Worm (Caenorhabditis elegans) whole organism, L4 larva: ENCODE results near the gene T24H7.8.

Experiments
- D1046.2 ChIP-seq: fragments of 200-800 bp; sonication (Bioruptor generic); IDR thresholded peaks from 2 replicates; pipeline ENCODE4 v1.3.6; 2022; ENCODE audit warnings: missing genetic modification characterization, missing compliant biosample characterization
- F10B5.3 ChIP-seq: sonication (generic microtip); optimal IDR thresholded peaks from 2 replicates; lab custom pipeline; 2016; ENCODE audit warnings: mild to moderate bottlenecking, missing genetic modification characterization, missing compliant biosample characterization
- F37D6.2 ChIP-seq: sonication (generic microtip); optimal IDR thresholded peaks from 2 replicates; lab custom pipeline; 2016; ENCODE audit warnings: mild to moderate bottlenecking, missing genetic modification characterization, missing compliant biosample characterization
- R02D3.7 ChIP-seq: fragments of 150-350 bp; sonication (generic microtip); optimal IDR thresholded peaks from 3 replicates; lab custom pipeline; 2014; ENCODE audit warnings: missing biosample characterization, missing genetic modification characterization
- Y48G9A.11 ChIP-seq: fragments of 200-800 bp; sonication (Bioruptor generic); IDR thresholded peaks from 2 replicates; pipeline ENCODE4 v1.3.6; 2022; ENCODE audit warnings: missing genetic modification reagents, missing genetic modification characterization, missing compliant biosample characterization
- Y5F2A.4 ChIP-seq: fragments of 200-800 bp; sonication (Bioruptor generic); optimal IDR thresholded peaks from 2 replicates; lab custom pipeline; 2018; ENCODE audit warnings: mild to moderate bottlenecking, missing genetic modification characterization, missing compliant biosample characterization
- aha-1 ChIP-seq: fragments of 150-350 bp; peaks from one replicate; lab custom pipeline; 2014; ENCODE audit warnings: missing biosample characterization, missing genetic modification characterization
- aly-2 ChIP-seq: sonication (generic microtip); optimal IDR thresholded peaks from 2 replicates; lab custom pipeline; 2018; ENCODE audit warnings: missing biosample characterization, missing genetic modification characterization
- arid-1 ChIP-seq: fragments of 200-800 bp; sonication (Bioruptor generic); conservative IDR thresholded peaks from 2 replicates; pipeline ENCODE4 v1.3.6; 2022; ENCODE audit warnings: missing genetic modification reagents, missing genetic modification characterization, missing compliant biosample characterization
- ceh-32 ChIP-seq: sonication (generic microtip); optimal IDR thresholded peaks from 2 replicates; lab custom pipeline; 2016; ENCODE audit warnings: mild to moderate bottlenecking, missing genetic modification characterization, missing compliant biosample characterization; ENCODE audit not compliant: poor library complexity
- ceh-62 ChIP-seq: sonication (generic microtip); optimal IDR thresholded peaks from 2 replicates; lab custom pipeline; 2017; ENCODE audit warnings: missing biosample characterization, missing genetic modification characterization
- ceh-82 ChIP-seq: sonication (generic microtip); optimal IDR thresholded peaks from 2 replicates; lab custom pipeline; 2017; ENCODE audit warnings: missing biosample characterization, missing genetic modification characterization
- ces-1 ChIP-seq: fragments of 150-350 bp; sonication (generic microtip); optimal IDR thresholded peaks from 4 replicates; lab custom pipeline; 2014; ENCODE audit warnings: missing biosample characterization, missing genetic modification reagents, missing genetic modification characterization
- daf-16 ChIP-seq, 3 experiments: sonication (generic microtip); optimal IDR thresholded peaks; 2 replicates each; lab custom pipeline; 2016 to 2017; ENCODE audit warnings: missing genetic modification characterization in 3 of 3, missing genetic modification reagents in 3 of 3, mild to moderate bottlenecking in 2 of 3, missing compliant biosample characterization in 2 of 3, missing biosample characterization in 1 of 3, moderate library complexity in 1 of 3
- daf-8 ChIP-seq: fragments of 200-800 bp; sonication (Bioruptor generic); IDR thresholded peaks from 2 replicates; pipeline ENCODE4 v1.3.6; 2022; ENCODE audit warnings: missing genetic modification characterization, missing compliant biosample characterization
- dmd-9 ChIP-seq: fragments of 200-800 bp; sonication (Bioruptor generic); IDR thresholded peaks from 2 replicates; pipeline ENCODE4 v1.3.6; 2022; ENCODE audit warnings: missing genetic modification reagents, missing genetic modification characterization, missing compliant biosample characterization
- dve-1 ChIP-seq: sonication (generic microtip); optimal IDR thresholded peaks from 2 replicates; lab custom pipeline; 2017; ENCODE audit warnings: antibody characterized with exemption, mild to moderate bottlenecking, missing genetic modification characterization, missing compliant biosample characterization; ENCODE audit not compliant: insufficient read depth
- egl-43 ChIP-seq: fragments of 200-800 bp; sonication (Bioruptor generic); IDR thresholded peaks from 2 replicates; pipeline ENCODE4 v1.3.6; 2022; ENCODE audit warnings: missing genetic modification reagents, missing genetic modification characterization, missing compliant biosample characterization
- fkh-10 ChIP-seq: fragments of 150-350 bp; optimal IDR thresholded peaks from 2 replicates; lab custom pipeline; 2014; ENCODE audit warnings: missing biosample characterization, missing genetic modification reagents, missing genetic modification characterization
- hif-1 ChIP-seq, 2 experiments: sonication (generic microtip); optimal IDR thresholded peaks; 2 replicates each; lab custom pipeline; 2016 to 2017; ENCODE audit warnings: missing compliant biosample characterization in 2 of 2, missing genetic modification characterization in 2 of 2, missing genetic modification reagents in 2 of 2, missing genotype in 2 of 2, mild to moderate bottlenecking in 1 of 2
- hlh-11 ChIP-seq: fragments of 200-800 bp; sonication (Bioruptor generic); optimal IDR thresholded peaks from 2 replicates; lab custom pipeline; 2018; ENCODE audit warnings: mild to moderate bottlenecking, missing genetic modification characterization, missing compliant biosample characterization
- hlh-30 ChIP-seq: sonication (generic microtip); optimal IDR thresholded peaks from 2 replicates; lab custom pipeline; 2017; ENCODE audit warnings: antibody characterized with exemption, mild to moderate bottlenecking, missing genetic modification characterization, missing compliant biosample characterization; ENCODE audit not compliant: insufficient read depth
- lim-7 ChIP-seq: fragments of 200-800 bp; sonication (Bioruptor generic); IDR thresholded peaks from 2 replicates; pipeline ENCODE4 v1.3.6; 2022; ENCODE audit warnings: missing genetic modification characterization, missing compliant biosample characterization
- lin-1 ChIP-seq: fragments of 200-800 bp; sonication (Bioruptor generic); IDR thresholded peaks from 2 replicates; pipeline ENCODE4 v1.3.6; 2022; ENCODE audit warnings: missing genetic modification reagents, missing genetic modification characterization, missing compliant biosample characterization
- lin-29 ChIP-seq: fragments of 200-800 bp; sonication (Bioruptor generic); IDR thresholded peaks from 2 replicates; pipeline ENCODE4 v1.3.6; 2022; ENCODE audit warnings: missing genetic modification reagents, missing genetic modification characterization, missing compliant biosample characterization
- lsy-2 ChIP-seq, 2 experiments: fragments of 150-350 bp in 1 of 2; sonication (generic microtip) in 1 of 2; optimal IDR thresholded peaks; 2 replicates each; lab custom pipeline; 2014 to 2017; ENCODE audit warnings: missing biosample characterization in 2 of 2, missing genetic modification characterization in 2 of 2
- mep-1 ChIP-seq: fragments of 150-350 bp; sonication (generic microtip); optimal IDR thresholded peaks from 3 replicates; lab custom pipeline; 2014; ENCODE audit warnings: missing biosample characterization, missing genetic modification characterization
- mes-2 ChIP-seq: sonication (generic microtip); optimal IDR thresholded peaks from 2 replicates; lab custom pipeline; 2016; ENCODE audit warnings: missing genotype, mild to moderate bottlenecking, missing genetic modification characterization, missing compliant biosample characterization; ENCODE audit not compliant: poor library complexity, severe bottlenecking
- mxl-3 ChIP-seq: fragments of 200-800 bp; sonication (Bioruptor generic); optimal IDR thresholded peaks from 2 replicates; lab custom pipeline; 2018; ENCODE audit warnings: mild to moderate bottlenecking, missing genetic modification characterization, missing compliant biosample characterization
- nhr-10 ChIP-seq: fragments of 150-350 bp; optimal IDR thresholded peaks from 2 replicates; lab custom pipeline; 2014; ENCODE audit warnings: missing biosample characterization, missing genetic modification characterization
- nhr-237 ChIP-seq: sonication (generic microtip); optimal IDR thresholded peaks from 2 replicates; lab custom pipeline; 2017; ENCODE audit warnings: missing biosample characterization, missing genetic modification characterization
- nhr-28 ChIP-seq: fragments of 150-350 bp; optimal IDR thresholded peaks from 2 replicates; lab custom pipeline; 2014; ENCODE audit warnings: missing biosample characterization, missing genetic modification characterization
- nhr-41 ChIP-seq: fragments of 200-800 bp; sonication (Bioruptor generic); IDR thresholded peaks from 2 replicates; pipeline ENCODE4 v1.3.6; 2022; ENCODE audit warnings: missing genetic modification reagents, missing genetic modification characterization, missing compliant biosample characterization
- nhr-76 ChIP-seq: fragments of 150-350 bp; optimal IDR thresholded peaks from 2 replicates; lab custom pipeline; 2014; ENCODE audit warnings: missing biosample characterization, missing genetic modification characterization
- pha-4 ChIP-seq, 2 experiments: fragments of 150-350 bp in 1 of 2; fragments of 200-800 bp in 1 of 2; sonication (Bioruptor generic) in 1 of 2; IDR thresholded peaks in 1 of 2; optimal IDR thresholded peaks in 1 of 2; 2 replicates each; pipeline versions ENCODE4 v1.3.6 to Lab custom; 2014 to 2022; ENCODE audit warnings: missing genetic modification characterization in 2 of 2, missing genetic modification reagents in 2 of 2, missing biosample characterization in 1 of 2, missing compliant biosample characterization in 1 of 2
- php-3 ChIP-seq: fragments of 200-800 bp; sonication (Bioruptor generic); IDR thresholded peaks from 2 replicates; pipeline ENCODE4 v1.3.6; 2022; ENCODE audit warnings: missing genetic modification reagents, missing genetic modification characterization, missing compliant biosample characterization
- rbr-2 ChIP-seq: sonication (generic microtip); optimal IDR thresholded peaks from 2 replicates; lab custom pipeline; 2016; ENCODE audit warnings: missing genotype, missing genetic modification characterization, missing compliant biosample characterization
- saeg-2 ChIP-seq: fragments of 200-800 bp; sonication (Bioruptor generic); IDR thresholded peaks from 2 replicates; pipeline ENCODE4 v1.3.6; 2022; ENCODE audit warnings: missing genetic modification reagents, missing genetic modification characterization, missing compliant biosample characterization
- spr-3 ChIP-seq: fragments of 200-800 bp; sonication (Bioruptor generic); optimal IDR thresholded peaks from 2 replicates; lab custom pipeline; 2018; ENCODE audit warnings: mild to moderate bottlenecking, missing genetic modification characterization, missing compliant biosample characterization
- zfp-2 ChIP-seq: sonication (generic microtip); optimal IDR thresholded peaks from 2 replicates; lab custom pipeline; 2016; ENCODE audit warnings: mild to moderate bottlenecking, missing genetic modification characterization, missing compliant biosample characterization
- ztf-11 ChIP-seq: fragments of 150-350 bp; optimal IDR thresholded peaks from 2 replicates; lab custom pipeline; 2014; ENCODE audit warnings: missing biosample characterization, missing genetic modification characterization
- ztf-7 ChIP-seq: fragments of 150-350 bp; optimal IDR thresholded peaks from 2 replicates; lab custom pipeline; 2014; ENCODE audit warnings: missing biosample characterization, missing genetic modification characterization

Gene T24H7.8

ce11 chrII:6222558-6222957 lies 19.3 kb upstream of the T24H7.8 start, which contains the start of gene C30B5.6:
TSS of gene C30B5.6 (minus strand) at chrII:6222658.
- TF ChIP-seq D1046.2 (GFP tag; lab: Robert Waterston, UW) (no peak), F10B5.3 (no peak), aha-1 (tag; lab: Kevin White, UChicago) (peak; percentile 29)

DNA sequence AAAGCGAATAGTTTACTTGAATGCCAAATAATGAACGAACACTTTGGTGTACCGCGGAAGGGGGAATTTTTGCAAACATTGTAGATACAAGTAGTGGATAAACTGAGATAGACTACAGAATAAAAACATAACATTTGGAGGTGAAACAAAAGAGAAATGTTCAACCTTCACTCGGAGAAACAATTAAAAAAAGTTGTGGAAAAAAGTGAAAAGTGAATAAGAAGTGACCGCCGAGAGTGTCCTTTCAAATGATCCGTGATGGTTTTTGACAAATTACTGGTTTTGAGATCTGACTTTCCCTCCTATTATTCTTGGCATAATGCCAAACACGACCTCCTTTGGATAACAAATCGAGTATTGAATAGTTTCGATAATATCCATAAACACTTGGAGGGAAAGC lies 18.1 kb upstream of the T24H7.8 start:
- no peak for TF ChIP-seq R02D3.7
- no peak for TF ChIP-seq nhr-10 (tag; lab: Kevin White, UChicago)
- TF ChIP-seq aha-1 (tag; lab: Kevin White, UChicago), result no peak
- TF ChIP-seq nhr-237, result no peak
- no peak for TF ChIP-seq arid-1
- TF ChIP-seq pha-4 (GFP tag; IDR thresholded peaks at IDR 0.05; lab: Robert Waterston, UW), result no peak
- TF ChIP-seq pha-4 (tag; optimal IDR thresholded peaks at IDR 0.05; lab: Kevin White, UChicago), result no peak
- no peak for TF ChIP-seq spr-3 (GFP tag; lab: Kevin White, UChicago)
- no peak for TF ChIP-seq egl-43 (GFP tag; lab: Robert Waterston, UW)
- no peak for TF ChIP-seq ztf-11
- no peak for TF ChIP-seq ceh-82 (tag; lab: Kevin White, UChicago)
- TF ChIP-seq D1046.2 (GFP tag; lab: Robert Waterston, UW), result no peak
- no peak for TF ChIP-seq lsy-2 (tag; optimal IDR thresholded peaks at IDR 0.05; lab: Kevin White, UChicago)
- no peak for TF ChIP-seq F37D6.2 (tag; lab: Kevin White, UChicago)
- TF ChIP-seq saeg-2 (GFP tag; lab: Robert Waterston, UW), result no peak
- TF ChIP-seq dve-1 (tag; lab: Kevin White, UChicago), result no peak
- TF ChIP-seq nhr-76, result no peak
- no peak for TF ChIP-seq mxl-3 (GFP tag; lab: Kevin White, UChicago)
- TF ChIP-seq lin-1, result no peak
- TF ChIP-seq Y48G9A.11 (GFP tag; lab: Robert Waterston, UW), result no peak
- TF ChIP-seq lim-7 (GFP tag; lab: Robert Waterston, UW), result no peak

ce11 chrII:6226995-6227394 lies 14.9 kb upstream of the T24H7.8 start, which contains the start of gene srsy-2:
TSS of gene srsy-2 (minus strand) at chrII:6227095.
- TF ChIP-seq Y5F2A.4 (no peak), php-3 (no peak), ceh-32 (tag; lab: Kevin White, UChicago) (no peak), nhr-41 (GFP tag; lab: Robert Waterston, UW) (no peak), aha-1 (tag; lab: Kevin White, UChicago) (peak; percentile 28), Y48G9A.11 (GFP tag; lab: Robert Waterston, UW) (no peak), daf-8 (GFP tag; lab: Robert Waterston, UW) (no peak), fkh-10 (GFP tag; lab: Kevin White, UChicago) (peak; percentile 32)

DNA sequence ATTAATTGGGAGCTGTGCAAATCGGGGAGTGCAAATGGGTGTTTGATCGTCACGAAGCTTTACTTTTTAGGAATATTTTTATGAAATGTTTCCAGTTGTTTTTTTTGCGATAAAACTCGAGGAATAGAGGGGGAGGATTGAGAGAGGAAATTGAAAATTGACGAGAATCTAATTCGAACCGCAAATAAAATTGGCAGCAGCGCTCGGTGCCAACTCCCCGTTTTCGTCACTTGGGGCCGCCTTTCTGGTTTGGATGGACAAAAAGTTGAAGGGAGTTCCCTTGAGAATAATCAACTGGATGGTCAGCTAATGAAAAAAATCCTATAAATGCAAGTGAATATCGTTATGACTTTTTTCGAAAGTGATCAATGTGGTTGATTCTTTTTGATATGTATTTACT lies 11.7 kb upstream of the T24H7.8 start:
- TF ChIP-seq ces-1 (peak; percentile 26), aly-2 (tag; lab: Kevin White, UChicago) (no peak), ceh-62 (tag; lab: Kevin White, UChicago) (no peak), daf-16 (GFP tag; optimal IDR thresholded peaks at IDR 0.05; lab: Kevin White, UChicago) (no peak), daf-16 (tag; optimal IDR thresholded peaks at IDR 0.05; lab: Kevin White, UChicago) (no peak)

ce11 chrII:6235432-6236092 lies 6.3 kb upstream of the T24H7.8 start, which contains the start of gene T24H7.9:
TSS of gene T24H7.9 (minus strand) at chrII:6235505.
- TF ChIP-seq lin-1 (0 out of 2 replicates have a peak, but pooled peaks have one; percentile 41), hif-1 (tag; optimal IDR thresholded peaks at IDR 0.05; lab: Kevin White, UChicago) (no peak), mep-1 (peak; percentile 8), dmd-9 (no peak), spr-3 (GFP tag; lab: Kevin White, UChicago) (no peak), rbr-2 (tag; lab: Kevin White, UChicago) (no peak), hlh-30 (peak; percentile 66), zfp-2 (tag; lab: Kevin White, UChicago) (no peak), nhr-28 (tag; lab: Kevin White, UChicago) (peak; percentile 31), hlh-11 (tag; lab: Kevin White, UChicago) (peak; percentile 68), lin-29 (GFP tag; lab: Robert Waterston, UW) (peak; percentile 43; the same call in 1 of the 2 replicates), aha-1 (tag; lab: Kevin White, UChicago) (peak; percentile 68), mes-2 (tag; lab: Kevin White, UChicago) (peak; percentile 23), daf-16 (GFP tag; optimal IDR thresholded peaks at IDR 0.05; lab: Kevin White, UChicago) (no peak), daf-16 (tag; optimal IDR thresholded peaks at IDR 0.05; lab: Kevin White, UChicago) (peak; percentile 60), ceh-62 (tag; lab: Kevin White, UChicago) (no peak), dve-1 (tag; lab: Kevin White, UChicago) (peak; percentile 61), ztf-7 (tag; lab: Kevin White, UChicago) (no peak)
